Worm (Caenorhabditis elegans) whole organism, young adult: Measurements from ENCODE around the gene F56D5.5.

ENCODE experiments used
- F10E7.11 ChIP-seq: sonication (generic microtip); optimal IDR thresholded peaks from 2 replicates; lab custom pipeline; 2017; ENCODE audit warnings: mild to moderate bottlenecking, missing genetic modification characterization, moderate library complexity, missing compliant biosample characterization
- F22D6.2 ChIP-seq: sonication (generic microtip); optimal IDR thresholded peaks from 2 replicates; lab custom pipeline; 2016; ENCODE audit warnings: mild to moderate bottlenecking, missing genetic modification characterization, missing compliant biosample characterization
- F33H1.4 ChIP-seq: fragments of 200-800 bp; sonication (Bioruptor generic); IDR thresholded peaks from 2 replicates; pipeline ENCODE4 v1.3.6; 2022; ENCODE audit warnings: missing genetic modification reagents, missing genetic modification characterization, missing compliant biosample characterization
- F37B4.10 ChIP-seq: fragments of 200-800 bp; sonication (Bioruptor generic); IDR thresholded peaks from 2 replicates; pipeline ENCODE4 v1.3.6; 2022; ENCODE audit warnings: missing genetic modification characterization, missing compliant biosample characterization
- F39B2.1 ChIP-seq: fragments of 200-800 bp; sonication (Bioruptor generic); IDR thresholded peaks from 2 replicates; pipeline ENCODE4 v1.3.6; 2022; ENCODE audit warnings: missing genetic modification reagents, missing genetic modification characterization, missing compliant biosample characterization
- F52B5.7 ChIP-seq: sonication (generic microtip); optimal IDR thresholded peaks from 2 replicates; lab custom pipeline; 2016; ENCODE audit warnings: mild to moderate bottlenecking, missing genetic modification characterization, missing compliant biosample characterization
- F57A8.1 ChIP-seq: fragments of 200-800 bp; sonication (Bioruptor generic); optimal IDR thresholded peaks from 2 replicates; lab custom pipeline; 2018; ENCODE audit warnings: mild to moderate bottlenecking, missing genetic modification characterization, moderate library complexity, missing compliant biosample characterization
- K12H6.12 ChIP-seq: fragments of 200-800 bp; sonication (Bioruptor generic); optimal IDR thresholded peaks from 2 replicates; lab custom pipeline; 2018; ENCODE audit warnings: mild to moderate bottlenecking, missing genetic modification characterization, missing compliant biosample characterization
- T07F8.4 ChIP-seq: sonication (generic microtip); optimal IDR thresholded peaks from 2 replicates; lab custom pipeline; 2016; ENCODE audit warnings: mild to moderate bottlenecking, missing genetic modification characterization, moderate library complexity, missing compliant biosample characterization
- Y53G8AR.9 ChIP-seq: fragments of 200-800 bp; sonication (Bioruptor generic); conservative IDR thresholded peaks from 2 replicates; pipeline ENCODE4 v1.3.6; 2022; ENCODE audit warnings: missing genetic modification reagents, missing genetic modification characterization, missing compliant biosample characterization
- Y67H2A.10 ChIP-seq: fragments of 200-800 bp; sonication (Bioruptor generic); conservative IDR thresholded peaks from 2 replicates; pipeline ENCODE4 v1.3.6; 2022; ENCODE audit warnings: missing genetic modification reagents, missing genetic modification characterization, missing compliant biosample characterization
- Y79H2A.3 ChIP-seq: fragments of 200-800 bp; sonication (Bioruptor generic); conservative IDR thresholded peaks from 2 replicates; pipeline ENCODE4 v1.3.6; 2022; ENCODE audit warnings: missing genetic modification reagents, missing genetic modification characterization, missing compliant biosample characterization
- Y95B8A.8 ChIP-seq: fragments of 200-800 bp; sonication (Bioruptor generic); IDR thresholded peaks from 2 replicates; pipeline ENCODE4 v1.3.6; 2022; ENCODE audit warnings: missing genetic modification reagents, missing genetic modification characterization, missing compliant biosample characterization
- aptf-3 ChIP-seq: fragments of 200-800 bp; sonication (Bioruptor generic); IDR thresholded peaks from 2 replicates; pipeline ENCODE4 v1.3.6; 2022; ENCODE audit warnings: missing genetic modification characterization, missing compliant biosample characterization
- attf-3 ChIP-seq: fragments of 200-800 bp; sonication (Bioruptor generic); conservative IDR thresholded peaks from 2 replicates; pipeline ENCODE4 v1.3.6; 2022; ENCODE audit warnings: missing genetic modification reagents, missing genetic modification characterization, missing compliant biosample characterization
- attf-5 ChIP-seq: fragments of 200-800 bp; sonication (Bioruptor generic); optimal IDR thresholded peaks from 2 replicates; lab custom pipeline; 2018; ENCODE audit warnings: mild to moderate bottlenecking, missing genetic modification characterization, missing compliant biosample characterization
- bed-2 ChIP-seq: fragments of 200-800 bp; sonication (Bioruptor generic); IDR thresholded peaks from 2 replicates; pipeline ENCODE4 v1.3.6; 2022; ENCODE audit warnings: missing genetic modification reagents, missing genetic modification characterization, missing compliant biosample characterization
- ceh-58 ChIP-seq: fragments of 200-800 bp; sonication (Bioruptor generic); IDR thresholded peaks from 2 replicates; pipeline ENCODE4 v1.3.6; 2022; ENCODE audit warnings: missing genetic modification characterization, missing compliant biosample characterization
- ceh-91 ChIP-seq: fragments of 200-800 bp; sonication (Bioruptor generic); IDR thresholded peaks from 2 replicates; pipeline ENCODE4 v1.3.6; 2022; ENCODE audit warnings: missing genetic modification reagents, missing genetic modification characterization, missing compliant biosample characterization
- die-1 ChIP-seq: sonication (generic microtip); optimal IDR thresholded peaks from 2 replicates; lab custom pipeline; 2016; ENCODE audit warnings: missing genotype, mild to moderate bottlenecking, missing genetic modification characterization, missing compliant biosample characterization
- dox-1 ChIP-seq: fragments of 200-800 bp; sonication (Bioruptor generic); IDR thresholded peaks from 2 replicates; pipeline ENCODE4 v1.3.6; 2022; ENCODE audit warnings: missing genetic modification reagents, missing genetic modification characterization, missing compliant biosample characterization
- dpff-1 ChIP-seq: sonication (generic microtip); optimal IDR thresholded peaks from 2 replicates; lab custom pipeline; 2017; ENCODE audit warnings: mild to moderate bottlenecking, missing genetic modification characterization, missing compliant biosample characterization
- efl-1 ChIP-seq: fragments of 150-350 bp; optimal IDR thresholded peaks from 2 replicates; lab custom pipeline; 2014; ENCODE audit warnings: missing biosample characterization, missing genetic modification reagents, missing genetic modification characterization
- ekl-4 ChIP-seq: fragments of 200-800 bp; sonication (Bioruptor generic); IDR thresholded peaks from 2 replicates; pipeline ENCODE4 v1.3.6; 2022; ENCODE audit warnings: missing genetic modification reagents, missing genetic modification characterization, missing compliant biosample characterization
- ets-4 ChIP-seq: fragments of 200-800 bp; sonication (Bioruptor generic); optimal IDR thresholded peaks from 2 replicates; lab custom pipeline; 2018; ENCODE audit warnings: mild to moderate bottlenecking, missing genetic modification characterization, missing compliant biosample characterization
- gei-17 ChIP-seq: fragments of 200-800 bp; sonication (Bioruptor generic); optimal IDR thresholded peaks from 2 replicates; lab custom pipeline; 2018; ENCODE audit warnings: mild to moderate bottlenecking, missing genetic modification characterization, missing compliant biosample characterization
- hlh-26 ChIP-seq: fragments of 200-800 bp; sonication (Bioruptor generic); conservative IDR thresholded peaks from 2 replicates; pipeline ENCODE4 v1.3.6; 2022; ENCODE audit warnings: missing genetic modification reagents, missing genetic modification characterization, missing compliant biosample characterization
- hmg-20 ChIP-seq: fragments of 200-800 bp; sonication (Bioruptor generic); IDR thresholded peaks from 2 replicates; pipeline ENCODE4 v1.3.6; 2022; ENCODE audit warnings: missing genetic modification reagents, missing genetic modification characterization, missing compliant biosample characterization
- hrde-1 ChIP-seq: sonication (generic microtip); optimal IDR thresholded peaks from 2 replicates; lab custom pipeline; 2016; ENCODE audit warnings: missing genetic modification characterization, mild to moderate bottlenecking, missing compliant biosample characterization, moderate library complexity, missing genotype, missing genetic modification reagents, borderline replicate concordance
- madf-3 ChIP-seq: fragments of 200-800 bp; sonication (Bioruptor generic); IDR thresholded peaks from 2 replicates; pipeline ENCODE4 v1.3.6; 2022; ENCODE audit warnings: missing genetic modification reagents, missing genetic modification characterization, missing compliant biosample characterization
- madf-6 ChIP-seq: fragments of 200-800 bp; sonication (Bioruptor generic); IDR thresholded peaks from 2 replicates; pipeline ENCODE4 v1.3.6; 2022; ENCODE audit warnings: missing genetic modification reagents, missing genetic modification characterization, missing compliant biosample characterization
- madf-8 ChIP-seq: fragments of 200-800 bp; sonication (Bioruptor generic); conservative IDR thresholded peaks from 2 replicates; pipeline ENCODE4 v1.3.6; 2022; ENCODE audit warnings: missing genetic modification reagents, missing genetic modification characterization, missing compliant biosample characterization
- mcd-1 ChIP-seq: fragments of 200-800 bp; sonication (Bioruptor generic); IDR thresholded peaks from 2 replicates; pipeline ENCODE4 v1.3.6; 2022; ENCODE audit warnings: missing genetic modification reagents, missing genetic modification characterization, missing compliant biosample characterization
- mel-28 ChIP-seq: sonication (generic microtip); optimal IDR thresholded peaks from 2 replicates; lab custom pipeline; 2016; ENCODE audit warnings: borderline replicate concordance, mild to moderate bottlenecking, missing genetic modification characterization, missing compliant biosample characterization
- mes-4 ChIP-seq: sonication (generic microtip); optimal IDR thresholded peaks from 2 replicates; lab custom pipeline; 2016; ENCODE audit warnings: missing genotype, missing genetic modification characterization, missing compliant biosample characterization
- nfya-2 ChIP-seq: fragments of 200-800 bp; sonication (Bioruptor generic); IDR thresholded peaks from 2 replicates; pipeline ENCODE4 v1.3.6; 2022; ENCODE audit warnings: missing genetic modification reagents, missing genetic modification characterization, missing compliant biosample characterization
- nhr-90 ChIP-seq: sonication (generic microtip); optimal IDR thresholded peaks from 2 replicates; lab custom pipeline; 2016; ENCODE audit warnings: missing genotype, mild to moderate bottlenecking, missing genetic modification characterization, missing compliant biosample characterization
- rcor-1 ChIP-seq: fragments of 200-800 bp; sonication (Bioruptor generic); IDR thresholded peaks from 2 replicates; pipeline ENCODE4 v1.3.6; 2022; ENCODE audit warnings: missing genetic modification reagents, missing genetic modification characterization, missing compliant biosample characterization
- rec-8 ChIP-seq, 2 experiments: sonication (generic microtip); optimal IDR thresholded peaks; 2 replicates each; lab custom pipeline; 2016; ENCODE audit warnings: mild to moderate bottlenecking in 2 of 2, missing genetic modification characterization in 2 of 2, missing genetic modification reagents in 2 of 2, missing genotype in 2 of 2, missing biosample characterization in 1 of 2, missing compliant biosample characterization in 1 of 2, moderate library complexity in 1 of 2
- repo-1 ChIP-seq: sonication (generic microtip); optimal IDR thresholded peaks from 2 replicates; lab custom pipeline; 2017; ENCODE audit warnings: mild to moderate bottlenecking, missing genetic modification characterization, missing compliant biosample characterization
- snpc-3.4 ChIP-seq: sonication (generic microtip); optimal IDR thresholded peaks from 2 replicates; lab custom pipeline; 2017; ENCODE audit warnings: missing genetic modification characterization, mild to moderate bottlenecking, missing compliant biosample characterization, antibody characterized with exemption, moderate library complexity, missing genotype, missing genetic modification reagents
- tbx-9 ChIP-seq: sonication (generic microtip); optimal IDR thresholded peaks from 2 replicates; lab custom pipeline; 2016; ENCODE audit warnings: borderline replicate concordance, missing genetic modification characterization, inconsistent platforms, missing compliant biosample characterization
- tlf-1 ChIP-seq: fragments of 200-800 bp; sonication (Bioruptor generic); optimal IDR thresholded peaks from 2 replicates; lab custom pipeline; 2018; ENCODE audit warnings: mild to moderate bottlenecking, missing genetic modification characterization, missing compliant biosample characterization
- unc-130 ChIP-seq: sonication (generic microtip); optimal IDR thresholded peaks from 2 replicates; lab custom pipeline; 2016; ENCODE audit warnings: missing genetic modification reagents, missing genetic modification characterization, missing compliant biosample characterization
- unc-62 ChIP-seq: fragments of 150-350 bp; optimal IDR thresholded peaks from 2 replicates; lab custom pipeline; 2014; ENCODE audit warnings: missing biosample characterization, missing genetic modification reagents, missing genetic modification characterization
- ztf-18 ChIP-seq: sonication (generic microtip); optimal IDR thresholded peaks from 2 replicates; lab custom pipeline; 2016; ENCODE audit warnings: missing genotype, mild to moderate bottlenecking, missing genetic modification characterization, missing compliant biosample characterization
- ztf-26 ChIP-seq: sonication (generic microtip); optimal IDR thresholded peaks from 2 replicates; lab custom pipeline; 2017; ENCODE audit warnings: missing genetic modification characterization, missing compliant biosample characterization
- ztf-28 ChIP-seq: fragments of 200-800 bp; sonication (Bioruptor generic); IDR thresholded peaks from 2 replicates; pipeline ENCODE4 v1.3.6; 2022; ENCODE audit warnings: missing genetic modification reagents, missing genetic modification characterization, missing compliant biosample characterization
- ztf-6 ChIP-seq: fragments of 200-800 bp; sonication (Bioruptor generic); IDR thresholded peaks from 2 replicates; pipeline ENCODE4 v1.3.6; 2022; ENCODE audit warnings: missing genetic modification reagents, missing genetic modification characterization, missing compliant biosample characterization

The F56D5.5 gene

DNA sequence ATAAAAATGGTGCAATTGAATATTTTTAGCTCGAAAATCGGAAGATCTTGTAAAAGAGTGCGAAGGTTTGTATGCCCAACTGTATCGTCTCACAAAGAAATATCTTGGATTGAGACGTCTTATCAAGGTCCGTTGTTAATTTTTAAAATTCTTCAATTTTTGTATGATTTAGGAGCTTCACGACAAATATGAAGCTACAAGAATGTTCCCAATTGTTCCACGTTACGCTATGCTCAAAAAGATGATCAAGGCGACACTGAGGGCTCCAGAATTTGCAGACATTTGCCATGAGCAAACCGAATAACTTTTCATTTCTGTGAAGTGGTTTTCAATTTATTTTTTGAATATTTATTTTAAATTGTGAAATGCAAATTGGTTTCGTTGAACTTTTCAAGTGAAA lies 30.8 kb upstream of the F56D5.5 start (continued):
- TF ChIP-seq hrde-1 (tag; lab: Kevin White, UChicago) (no peak), rec-8 (tag; optimal IDR thresholded peaks at IDR 0.05; lab: Kevin White, UChicago) (no peak), madf-3 (GFP tag; lab: Robert Waterston, UW) (peak; percentile 80), F37B4.10 (GFP tag; lab: Robert Waterston, UW) (no peak), T07F8.4 (no peak), dpff-1 (no peak), mes-4 (no peak), madf-8 (GFP tag; lab: Robert Waterston, UW) (no peak), F10E7.11 (tag; lab: Kevin White, UChicago) (no peak), mel-28 (no peak), gei-17 (GFP tag; lab: Kevin White, UChicago) (peak; percentile 32), rcor-1 (no peak), ztf-26 (peak; percentile 57), ets-4 (GFP tag; lab: Kevin White, UChicago) (no peak), F39B2.1 (GFP tag; lab: Robert Waterston, UW) (no peak), ekl-4 (GFP tag; lab: Robert Waterston, UW) (peak; percentile 78; the same call in 1 of the 2 replicates), F33H1.4 (no peak), K12H6.12 (tag; lab: Kevin White, UChicago) (no peak), attf-3 (no peak), die-1 (tag; lab: Kevin White, UChicago) (peak; percentile 32), hmg-20 (peak; percentile 53; the same call in 1 of the 2 replicates), unc-130 (GFP tag; lab: Kevin White, UChicago) (no peak), ceh-91 (GFP tag; lab: Robert Waterston, UW) (no peak), ztf-6 (GFP tag; lab: Robert Waterston, UW) (no peak), nhr-90 (no peak), attf-5 (no peak), efl-1 (GFP tag; lab: Kevin White, UChicago) (no peak), Y53G8AR.9 (GFP tag; lab: Robert Waterston, UW) (peak; percentile 82), bed-2 (GFP tag; lab: Robert Waterston, UW) (no peak), F52B5.7 (tag; lab: Kevin White, UChicago) (no peak), F22D6.2 (tag; lab: Kevin White, UChicago) (no peak), tlf-1 (GFP tag; lab: Kevin White, UChicago) (peak; percentile 86), Y67H2A.10 (no peak), ztf-28 (GFP tag; lab: Robert Waterston, UW) (no peak), nfya-2 (no peak), hlh-26 (GFP tag; lab: Robert Waterston, UW) (no peak), F57A8.1 (GFP tag; lab: Kevin White, UChicago) (no peak), ceh-58 (no peak), dox-1 (GFP tag; lab: Robert Waterston, UW) (no peak), madf-6 (no peak), repo-1 (tag; lab: Kevin White, UChicago) (peak; percentile 92), Y79H2A.3 (GFP tag; lab: Robert Waterston, UW) (no peak), unc-62 (no peak), tbx-9 (no peak), aptf-3 (no peak), snpc-3.4 (tag; lab: Kevin White, UChicago) (peak; percentile 12), Y95B8A.8 (GFP tag; lab: Robert Waterston, UW) (peak; percentile 88), ztf-18 (tag; lab: Kevin White, UChicago) (no peak), mcd-1 (GFP tag; lab: Robert Waterston, UW) (no peak)
